Worm (Caenorhabditis elegans) whole organism, mixed stage, embryonic: ENCODE measurements around the gene ubh-2.

Experiments used
- drap-1 ChIP-seq: fragments of 200-800 bp; sonication (Bioruptor generic); optimal IDR thresholded peaks from 3 replicates; lab custom pipeline; 2018; ENCODE audit warnings: mild to moderate bottlenecking, missing genetic modification characterization, missing compliant biosample characterization
- flh-1 ChIP-seq: fragments of 200-800 bp; sonication (Bioruptor generic); optimal IDR thresholded peaks from 2 replicates; lab custom pipeline; 2018; ENCODE audit warnings: mild to moderate bottlenecking, missing genetic modification characterization, moderate library complexity, missing compliant biosample characterization
- ham-2 ChIP-seq: fragments of 200-800 bp; sonication (Bioruptor generic); optimal IDR thresholded peaks from 2 replicates; lab custom pipeline; 2018; ENCODE audit warnings: mild to moderate bottlenecking, missing genetic modification characterization, missing compliant biosample characterization
- lin-13 ChIP-seq: fragments of 150-350 bp; optimal IDR thresholded peaks from 2 replicates; lab custom pipeline; 2014; ENCODE audit warnings: missing biosample characterization, missing genetic modification characterization
- lsy-2 ChIP-seq: fragments of 150-350 bp; optimal IDR thresholded peaks from 2 replicates; lab custom pipeline; 2014; ENCODE audit warnings: missing biosample characterization, missing genetic modification characterization
- nhr-237 ChIP-seq: fragments of 150-350 bp; optimal IDR thresholded peaks from 2 replicates; lab custom pipeline; 2014; ENCODE audit warnings: missing biosample characterization, missing genetic modification characterization
- nhr-28 ChIP-seq: fragments of 150-350 bp; optimal IDR thresholded peaks from 2 replicates; lab custom pipeline; 2014; ENCODE audit warnings: missing biosample characterization, missing genetic modification characterization
- nhr-76 ChIP-seq: sonication (generic microtip); optimal IDR thresholded peaks from 2 replicates; lab custom pipeline; 2017; ENCODE audit warnings: missing biosample characterization, missing genetic modification characterization
- pha-4 ChIP-seq: fragments of 150-350 bp; optimal IDR thresholded peaks from 2 replicates; lab custom pipeline; 2018; ENCODE audit warnings: missing biosample characterization, missing genetic modification reagents, missing genetic modification characterization
- sem-2 ChIP-seq: fragments of 200-800 bp; sonication (Bioruptor generic); optimal IDR thresholded peaks from 2 replicates; lab custom pipeline; 2018; ENCODE audit warnings: mild to moderate bottlenecking, missing genetic modification characterization, missing compliant biosample characterization
- snpc-4 ChIP-seq: fragments of 150-350 bp; optimal IDR thresholded peaks from 2 replicates; lab custom pipeline; 2014; ENCODE audit warnings: missing biosample characterization, missing genetic modification characterization
- sptf-1 ChIP-seq: sonication (generic microtip); optimal IDR thresholded peaks from 2 replicates; lab custom pipeline; 2017; ENCODE audit warnings: mild to moderate bottlenecking, missing genetic modification characterization, moderate library complexity, missing compliant biosample characterization
- tbx-8 ChIP-seq: fragments of 200-800 bp; sonication (Bioruptor generic); optimal IDR thresholded peaks from 2 replicates; lab custom pipeline; 2018; ENCODE audit warnings: mild to moderate bottlenecking, missing genetic modification characterization, moderate library complexity, missing compliant biosample characterization
- unc-62 ChIP-seq: fragments of 150-350 bp; optimal IDR thresholded peaks from 2 replicates; lab custom pipeline; 2014; ENCODE audit warnings: missing biosample characterization, missing genetic modification reagents, missing genetic modification characterization

ce11 chrV:6471208-6471607 lies 38.4 kb downstream of the ubh-2 start:
- no peak for TF ChIP-seq nhr-237 (tag; lab: Kevin White, UChicago)
- TF ChIP-seq sptf-1, result no peak
- TF ChIP-seq lsy-2 (tag; lab: Kevin White, UChicago), result no peak
- TF ChIP-seq pha-4 (tag; lab: Kevin White, UChicago), result no peak
- no peak for TF ChIP-seq lin-13 (tag; lab: Kevin White, UChicago)
- TF ChIP-seq unc-62 (GFP tag; lab: Kevin White, UChicago), result no peak
- TF ChIP-seq drap-1 (GFP tag; lab: Kevin White, UChicago), result no peak
- TF ChIP-seq sem-2 (GFP tag; lab: Kevin White, UChicago), result no peak
- no peak for TF ChIP-seq nhr-76
- no peak for TF ChIP-seq tbx-8 (GFP tag; lab: Kevin White, UChicago)
- TF ChIP-seq ham-2 (GFP tag; lab: Kevin White, UChicago), result no peak
- TF ChIP-seq flh-1 (GFP tag; lab: Kevin White, UChicago), result no peak
- TF ChIP-seq snpc-4 (tag; lab: Kevin White, UChicago), result no peak
- no peak for TF ChIP-seq nhr-28
